Fruit fly (Drosophila melanogaster) whole organism, prepupa: Measurements from ENCODE around the gene stnA.
"Not testable (repeated sequence)": the region's sequence is repeated elsewhere in the genome, so short reads cannot be mapped to it uniquely, and the experiment has no call there.

Experiments used
- Blimp-1 ChIP-seq: fragments of 200-800 bp; sonication (Bioruptor generic); optimal IDR thresholded peaks from 3 replicates; lab custom pipeline; 2017; ENCODE audit warnings: missing biosample characterization, missing genetic modification characterization, mild to moderate bottlenecking, moderate library complexity, missing genetic modification reagents
- CG3032 ChIP-seq: fragments of 200-800 bp; optimal IDR thresholded peaks from 2 replicates; lab custom pipeline; 2019; ENCODE audit warnings: missing biosample characterization, mild to moderate bottlenecking, missing genetic modification characterization, moderate library complexity
- achi ChIP-seq: fragments of 200-800 bp; sonication (Bioruptor generic); optimal IDR thresholded peaks from 3 replicates; lab custom pipeline; 2016; ENCODE audit warnings: missing biosample characterization, missing genetic modification characterization

dm6 chrX:22949951-22950350 is 54.5 kb downstream of the stnA start:
- TF ChIP-seq CG3032 (tag; lab: Kevin White, UChicago); Blimp-1 (GFP tag; lab: Kevin White, UChicago); achi (GFP tag; lab: Kevin White, UChicago): not testable (repeated sequence)
